Worm (Caenorhabditis elegans): Measurements from ENCODE around the gene C53D6.6.

C53D6.6 gene

ce11 chrIV:9053403-9053802, 20.9 kb upstream of the C53D6.6 start:
- peak in 1 of 2 experiments; percentile 51 for TF ChIP-seq unc-62 (GFP tag; optimal IDR thresholded peaks at IDR 0.05 in 1 of 2)
- TF ChIP-seq unc-62 (tag; optimal IDR thresholded peaks at IDR 0.05), result no peak
- TF ChIP-seq php-3 (GFP tag; IDR thresholded peaks at IDR 0.05), result no peak
- TF ChIP-seq spr-3 (GFP tag; optimal IDR thresholded peaks at IDR 0.05), result no peak
- TF ChIP-seq F49E8.2 (tag; optimal IDR thresholded peaks at IDR 0.05; ENCODE audit: borderline replicate concordance), result no peak
- no peak for TF ChIP-seq rbr-2 (tag; optimal IDR thresholded peaks at IDR 0.05)
- TF ChIP-seq jun-1 (tag; optimal IDR thresholded peaks at IDR 0.05), result no peak

ce11 chrIV:9051510-9052175, 19.2 kb upstream of the C53D6.6 start:
- TF ChIP-seq hif-1 (tag; optimal IDR thresholded peaks at IDR 0.05), result peak; percentile 44 to 52
- TF ChIP-seq aha-1 (tag), result peak; percentile 96
- no peak for TF ChIP-seq skn-1 (tag; optimal IDR thresholded peaks at IDR 0.05)
- no peak for TF ChIP-seq nhr-111 (GFP tag; optimal IDR thresholded peaks at IDR 0.05)
- no peak for TF ChIP-seq dmd-9 (GFP tag; IDR thresholded peaks at IDR 0.05)
- TF ChIP-seq ama-1 (optimal IDR thresholded peaks at IDR 0.05), result no peak
- TF ChIP-seq daf-16 (GFP tag; optimal IDR thresholded peaks at IDR 0.05), result no peak
- no peak for TF ChIP-seq daf-16 (tag; optimal IDR thresholded peaks at IDR 0.05)
- TF ChIP-seq ceh-62 (tag; optimal IDR thresholded peaks at IDR 0.05), result no peak
- peak; percentile 41 for TF ChIP-seq cey-2 (tag; optimal IDR thresholded peaks at IDR 0.05; ENCODE audit: borderline replicate concordance, insufficient read depth)
- TF ChIP-seq mdl-1 (tag; optimal IDR thresholded peaks at IDR 0.05), result peak in 1 of 2 experiments; percentile 12
- no peak for TF ChIP-seq fos-1 (tag; optimal IDR thresholded peaks at IDR 0.05)
- no peak for TF ChIP-seq aly-2 (tag; optimal IDR thresholded peaks at IDR 0.05)
- no peak for TF ChIP-seq unc-39 (tag; optimal IDR thresholded peaks at IDR 0.05)
- TF ChIP-seq F10B5.3 (tag; optimal IDR thresholded peaks at IDR 0.05), result no peak
- peak; percentile 93 for TF ChIP-seq nhr-28 (tag; optimal IDR thresholded peaks at IDR 0.05)
- TF ChIP-seq dve-1 (tag; optimal IDR thresholded peaks at IDR 0.05; ENCODE audit: insufficient read depth), result peak; percentile 23
- TF ChIP-seq nhr-76 (tag; optimal IDR thresholded peaks at IDR 0.05), result no peak

ce11 chrIV:9051036-9051435, 18.6 kb upstream of the C53D6.6 start:
- TF ChIP-seq cey-2 (tag; optimal IDR thresholded peaks at IDR 0.05; ENCODE audit: borderline replicate concordance, insufficient read depth) (no peak), vab-7 (GFP tag; IDR thresholded peaks at IDR 0.05) (no peak), nhr-111 (GFP tag; optimal IDR thresholded peaks at IDR 0.05) (no peak), nhr-28 (tag; optimal IDR thresholded peaks at IDR 0.05) (peak; percentile 77), nhr-76 (tag; optimal IDR thresholded peaks at IDR 0.05) (no peak), mdl-1 (tag; optimal IDR thresholded peaks at IDR 0.05) (no peak), hlh-30 (tag; optimal IDR thresholded peaks at IDR 0.05; ENCODE audit: insufficient read depth) (peak; percentile 23), lin-38 (GFP tag; IDR thresholded peaks at IDR 0.05) (no peak), aha-1 (tag) (peak; percentile 83), Y48G9A.11 (GFP tag; IDR thresholded peaks at IDR 0.05) (no peak)

ce11 chrIV:9045252-9045651, 12.8 kb upstream of the C53D6.6 start, which contains the start of gene Y73F4A.1:
TSS of gene Y73F4A.1 (minus strand) at chrIV:9045352.
- TF ChIP-seq daf-12 (tag; optimal IDR thresholded peaks at IDR 0.05) (no peak), ceh-28 (tag; optimal IDR thresholded peaks at IDR 0.05) (no peak)

- TF ChIP-seq ZK546.5 (tag; optimal IDR thresholded peaks at IDR 0.05), result no peak
- peak; percentile 49 for TF ChIP-seq nhr-28 (tag; optimal IDR thresholded peaks at IDR 0.05)
Measured at ce11 chrIV:9043224-9043623, 10.8 kb upstream of the C53D6.6 start, which contains the start of gene Y73F4A.2. TSS of gene Y73F4A.2 (minus strand) at chrIV:9043347.

Measured in whole organism, L4 larva.